Fruit fly (Drosophila melanogaster): Measurements from ENCODE around the gene betaCOP.

DNA sequence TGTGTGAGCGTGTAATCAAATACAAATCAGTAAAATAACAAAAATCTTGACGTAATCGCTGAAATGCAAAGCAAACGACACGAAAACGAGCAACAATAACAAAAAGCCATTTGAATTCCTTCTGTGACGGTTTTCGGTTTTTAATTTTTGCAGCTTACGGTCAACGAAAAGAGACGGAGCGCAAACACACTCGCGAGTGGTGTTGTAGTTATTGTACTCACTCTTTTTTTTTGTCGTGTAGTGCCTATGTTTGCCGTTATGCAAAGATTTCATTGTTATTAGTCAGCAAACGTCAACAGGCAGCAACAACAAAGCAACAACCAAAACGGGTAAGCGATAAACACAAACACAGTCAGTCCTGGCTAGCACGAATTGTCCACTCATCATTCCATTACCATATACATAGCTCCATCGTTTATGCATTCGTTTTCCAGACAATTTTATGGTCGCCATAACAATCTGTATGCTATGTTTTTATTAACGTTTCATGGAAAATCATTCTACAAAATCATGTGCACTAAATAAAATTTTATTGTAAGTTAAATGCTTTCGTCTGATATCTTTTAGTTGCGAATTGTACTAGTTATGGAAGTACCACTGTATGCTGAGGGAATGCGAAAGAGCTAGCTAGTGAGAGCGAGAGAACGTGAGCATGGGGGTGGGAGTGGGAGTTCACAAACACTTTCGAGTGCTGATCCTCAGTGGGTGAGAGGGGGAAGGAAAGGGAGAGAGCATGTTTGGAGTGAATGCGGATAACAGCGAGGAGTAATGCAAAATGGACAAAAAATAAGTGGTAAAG lies 18.0 kb downstream of the betaCOP start:
- TF ChIP-seq Ravus (GFP tag; IDR thresholded peaks at IDR 0.05): peak; percentile 9; the same call in 1 of the 2 replicates
- TF ChIP-seq Kr (GFP tag; optimal IDR thresholded peaks at IDR 0.05): no peak
- peak; percentile 21 for TF ChIP-seq MTF-1 (GFP tag; optimal IDR thresholded peaks at IDR 0.05; ENCODE audit: borderline replicate concordance)
- no peak for TF ChIP-seq CkIIα-i1 (GFP tag; IDR thresholded peaks at IDR 0.05)
- TF ChIP-seq CG6254 (GFP tag; optimal IDR thresholded peaks at IDR 0.05): no peak
- peak; percentile 33 for TF ChIP-seq crc (GFP tag; optimal IDR thresholded peaks at IDR 0.05)
- peak; percentile 38 for TF ChIP-seq CG34422 (GFP tag; IDR thresholded peaks at IDR 0.05)
- no peak for TF ChIP-seq CG11398 (GFP tag; optimal IDR thresholded peaks at IDR 0.05)
